Worm (Caenorhabditis elegans) whole organism, L3 larva: ENCODE results near the gene act-1.

Source experiments
- R02D3.7 ChIP-seq: fragments of 150-350 bp; optimal IDR thresholded peaks from 2 replicates; lab custom pipeline; 2014; ENCODE audit warnings: missing biosample characterization, missing genetic modification characterization
- ZK546.5 ChIP-seq: sonication (generic microtip); optimal IDR thresholded peaks from 2 replicates; lab custom pipeline; 2017; ENCODE audit warnings: missing biosample characterization, missing genetic modification characterization
- aly-2 ChIP-seq: fragments of 150-350 bp; optimal IDR thresholded peaks from 2 replicates; lab custom pipeline; 2014; ENCODE audit warnings: missing biosample characterization, missing genetic modification characterization
- ama-1 ChIP-seq: fragments of 150-350 bp; optimal IDR thresholded peaks from 2 replicates; lab custom pipeline; 2018
- ceh-16 ChIP-seq: sonication (generic microtip); optimal IDR thresholded peaks from 2 replicates; lab custom pipeline; 2017; ENCODE audit warnings: missing biosample characterization, missing genetic modification characterization
- ceh-82 ChIP-seq: fragments of 150-350 bp; optimal IDR thresholded peaks from 2 replicates; lab custom pipeline; 2014; ENCODE audit warnings: missing biosample characterization, missing genetic modification characterization
- daf-12 ChIP-seq: fragments of 150-350 bp; optimal IDR thresholded peaks from 2 replicates; lab custom pipeline; 2014; ENCODE audit warnings: missing biosample characterization, missing genetic modification reagents, missing genetic modification characterization
- egl-27 ChIP-seq: sonication (generic microtip); optimal IDR thresholded peaks from 4 replicates; lab custom pipeline; 2017; ENCODE audit warnings: missing biosample characterization, missing genetic modification reagents, missing genetic modification characterization
- egl-5 ChIP-seq: fragments of 150-350 bp; optimal IDR thresholded peaks from 2 replicates; lab custom pipeline; 2017; ENCODE audit warnings: missing biosample characterization, missing genetic modification reagents, missing genetic modification characterization, inconsistent platforms
- elt-1 ChIP-seq: fragments of 150-350 bp; optimal IDR thresholded peaks from 2 replicates; lab custom pipeline; 2014; ENCODE audit warnings: missing biosample characterization, missing genetic modification characterization
- elt-2 ChIP-seq: sonication (generic microtip); optimal IDR thresholded peaks from 2 replicates; lab custom pipeline; 2016; ENCODE audit warnings: missing genetic modification reagents, mild to moderate bottlenecking, missing genetic modification characterization, missing compliant biosample characterization
- elt-3 ChIP-seq, 3 experiments: fragments of 150-350 bp in 1 of 3; sonication (generic microtip) in 2 of 3; optimal IDR thresholded peaks; 2 replicates in 2 of 3; 4 replicates in 1 of 3; lab custom pipeline; 2014 to 2017; ENCODE audit warnings: missing biosample characterization in 3 of 3, missing genetic modification characterization in 3 of 3
- eor-1 ChIP-seq, 2 experiments: fragments of 150-350 bp; optimal IDR thresholded peaks; 2 replicates each; lab custom pipeline; 2014 to 2018; ENCODE audit warnings: missing biosample characterization in 2 of 2, missing genetic modification characterization in 2 of 2
- fkh-10 ChIP-seq: sonication (generic microtip); optimal IDR thresholded peaks from 2 replicates; lab custom pipeline; 2017; ENCODE audit warnings: missing biosample characterization, missing genetic modification reagents, missing genetic modification characterization
- fkh-2 ChIP-seq: fragments of 150-350 bp; optimal IDR thresholded peaks from 2 replicates; lab custom pipeline; 2014; ENCODE audit warnings: missing biosample characterization, missing genetic modification reagents, missing genetic modification characterization
- fos-1 ChIP-seq: fragments of 150-350 bp; optimal IDR thresholded peaks from 2 replicates; lab custom pipeline; 2014; ENCODE audit warnings: missing biosample characterization, missing genetic modification characterization
- hmg-11 ChIP-seq: sonication (generic microtip); optimal IDR thresholded peaks from 2 replicates; lab custom pipeline; 2016; ENCODE audit warnings: missing genetic modification characterization, missing compliant biosample characterization
- lin-15B ChIP-seq: fragments of 150-350 bp; optimal IDR thresholded peaks from 2 replicates; lab custom pipeline; 2014; ENCODE audit warnings: missing biosample characterization, missing genetic modification characterization
- lin-39 ChIP-seq: fragments of 150-350 bp; optimal IDR thresholded peaks from 2 replicates; lab custom pipeline; 2018; ENCODE audit warnings: missing biosample characterization, missing genetic modification reagents, missing genetic modification characterization
- mdl-1 ChIP-seq: fragments of 150-350 bp; optimal IDR thresholded peaks from 2 replicates; lab custom pipeline; 2014; ENCODE audit warnings: missing biosample characterization, missing genetic modification characterization
- mml-1 ChIP-seq: fragments of 150-350 bp; sonication (generic microtip); optimal IDR thresholded peaks from 3 replicates; lab custom pipeline; 2014; ENCODE audit warnings: missing biosample characterization, missing genetic modification characterization
- nfya-1 ChIP-seq: sonication (generic microtip); optimal IDR thresholded peaks from 2 replicates; lab custom pipeline; 2017; ENCODE audit warnings: missing genetic modification characterization, mild to moderate bottlenecking, missing compliant biosample characterization, antibody characterized with exemption, moderate library complexity; ENCODE audit not compliant: insufficient read depth
- nhr-11 ChIP-seq: fragments of 150-350 bp; optimal IDR thresholded peaks from 2 replicates; lab custom pipeline; 2014; ENCODE audit warnings: missing biosample characterization, missing genetic modification characterization
- nhr-12 ChIP-seq: fragments of 150-350 bp; optimal IDR thresholded peaks from 2 replicates; lab custom pipeline; 2014; ENCODE audit warnings: missing biosample characterization, missing genetic modification characterization
- nhr-23 ChIP-seq: fragments of 150-350 bp; optimal IDR thresholded peaks from 2 replicates; lab custom pipeline; 2014; ENCODE audit warnings: missing biosample characterization, missing genetic modification reagents, missing genetic modification characterization
- nhr-25 ChIP-seq: sonication (generic microtip); optimal IDR thresholded peaks from 2 replicates; lab custom pipeline; 2017; ENCODE audit warnings: missing biosample characterization, missing genetic modification characterization
- nhr-28 ChIP-seq: fragments of 150-350 bp; optimal IDR thresholded peaks from 2 replicates; lab custom pipeline; 2014; ENCODE audit warnings: missing biosample characterization, missing genetic modification characterization
- nhr-43 ChIP-seq: sonication (generic microtip); optimal IDR thresholded peaks from 2 replicates; lab custom pipeline; 2016; ENCODE audit warnings: mild to moderate bottlenecking, missing genetic modification characterization, missing compliant biosample characterization; ENCODE audit not compliant: poor library complexity, severe bottlenecking
- nhr-67 ChIP-seq: fragments of 150-350 bp; optimal IDR thresholded peaks from 2 replicates; lab custom pipeline; 2014; ENCODE audit warnings: missing biosample characterization, missing genetic modification characterization
- nhr-76 ChIP-seq: fragments of 150-350 bp; sonication (generic microtip); optimal IDR thresholded peaks from 5 replicates; lab custom pipeline; 2014; ENCODE audit warnings: missing biosample characterization, missing genetic modification characterization
- pqm-1 ChIP-seq: fragments of 150-350 bp; optimal IDR thresholded peaks from 2 replicates; lab custom pipeline; 2017; ENCODE audit warnings: missing biosample characterization, missing genetic modification characterization, inconsistent platforms
- snpc-4 ChIP-seq: fragments of 150-350 bp; optimal IDR thresholded peaks from 2 replicates; lab custom pipeline; 2014; ENCODE audit warnings: missing biosample characterization, missing genetic modification characterization
- tbx-2 ChIP-seq: sonication (generic microtip); optimal IDR thresholded peaks from 2 replicates; lab custom pipeline; 2016; ENCODE audit warnings: mild to moderate bottlenecking, missing genetic modification characterization, missing compliant biosample characterization
- unc-39 ChIP-seq: sonication (generic microtip); optimal IDR thresholded peaks from 4 replicates; lab custom pipeline; 2017; ENCODE audit warnings: missing biosample characterization, missing genetic modification characterization
- zag-1 ChIP-seq: fragments of 150-350 bp; optimal IDR thresholded peaks from 2 replicates; lab custom pipeline; 2014; ENCODE audit warnings: missing biosample characterization, missing genetic modification characterization
- ztf-4 ChIP-seq: fragments of 150-350 bp; optimal IDR thresholded peaks from 2 replicates; lab custom pipeline; 2014; ENCODE audit warnings: missing biosample characterization, missing genetic modification characterization

Gene act-1

ce11 chrV:11082964-11083363, 2.1 kb downstream of the act-1 start:
- TF ChIP-seq ZK546.5 (no peak), ama-1 (lab: Kevin White, UChicago) (no peak), nhr-43 (tag; lab: Kevin White, UChicago) (no peak), elt-3 (tag; optimal IDR thresholded peaks at IDR 0.05; lab: Kevin White, UChicago) (no peak), aly-2 (no peak), R02D3.7 (tag; lab: Kevin White, UChicago) (no peak)
- TF ChIP-seq, all 47 proteins: peak for 0

ce11 chrV:11083691-11084090, 2.8 kb downstream of the act-1 start:
- TF ChIP-seq ceh-82 = no peak
- TF ChIP-seq lin-15B (tag; lab: Kevin White, UChicago) = no peak
- no peak for TF ChIP-seq daf-12 (tag; lab: Kevin White, UChicago)
- TF ChIP-seq hmg-11 (tag; lab: Kevin White, UChicago) = peak; percentile 21
- TF ChIP-seq nhr-23 (tag; lab: Kevin White, UChicago) = no peak
- peak; percentile 57 for TF ChIP-seq mdl-1
- no peak for TF ChIP-seq nhr-25 (tag; lab: Kevin White, UChicago)
- TF ChIP-seq tbx-2 (tag; lab: Kevin White, UChicago) = no peak
- TF ChIP-seq nhr-11 = no peak
- peak; percentile 73 for TF ChIP-seq nfya-1 (tag; lab: Kevin White, UChicago)
- no peak for TF ChIP-seq ztf-4 (tag; lab: Kevin White, UChicago)
- no peak for TF ChIP-seq nhr-76 (tag; lab: Kevin White, UChicago)
- TF ChIP-seq unc-39 (tag; lab: Kevin White, UChicago) = no peak
- no peak for TF ChIP-seq elt-2
- no peak for TF ChIP-seq snpc-4 (tag; lab: Kevin White, UChicago)
- TF ChIP-seq egl-5 (tag; lab: Kevin White, UChicago) = no peak
- no peak for TF ChIP-seq eor-1 (tag; optimal IDR thresholded peaks at IDR 0.05; lab: Kevin White, UChicago)
- no peak for TF ChIP-seq egl-27
- TF ChIP-seq fkh-10 (GFP tag; lab: Kevin White, UChicago) = no peak
- TF ChIP-seq ZK546.5 = no peak
- no peak for TF ChIP-seq zag-1 (tag; lab: Kevin White, UChicago)
- no peak for TF ChIP-seq mml-1 (tag; lab: Kevin White, UChicago)
- TF ChIP-seq lin-39 (tag; lab: Kevin White, UChicago) = peak; percentile 71
- TF ChIP-seq nhr-28 = no peak
- TF ChIP-seq fos-1 (tag; lab: Kevin White, UChicago) = no peak
- no peak for TF ChIP-seq nhr-67 (tag; lab: Kevin White, UChicago)
- no peak for TF ChIP-seq ceh-16 (tag; lab: Kevin White, UChicago)
- no peak for TF ChIP-seq fkh-2 (tag; lab: Kevin White, UChicago)
- TF ChIP-seq nhr-12 (tag; lab: Kevin White, UChicago) = no peak

DNA sequence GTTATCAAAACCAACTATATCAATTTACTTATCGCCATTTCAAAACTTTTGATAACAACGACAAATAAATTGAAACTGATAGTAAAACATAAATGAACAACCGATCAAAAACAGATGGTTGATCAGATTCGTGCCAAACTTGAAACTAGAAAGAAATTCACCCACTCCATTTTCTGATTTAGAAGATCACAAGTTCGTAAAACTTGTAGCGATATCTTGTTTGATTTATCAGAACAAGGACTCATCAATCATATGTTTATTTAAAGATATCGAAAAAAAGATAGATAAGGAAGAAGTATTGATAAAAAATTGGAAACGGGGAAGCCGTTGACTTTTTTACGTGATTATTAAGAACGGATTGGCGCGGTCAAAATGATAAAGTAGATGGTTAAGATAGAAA, 6.3 kb downstream of the act-1 start:
- no peak for TF ChIP-seq elt-1 (tag; lab: Kevin White, UChicago)
- peak; percentile 85 for TF ChIP-seq elt-2
- peak; percentile 35 for TF ChIP-seq pqm-1

DNA sequence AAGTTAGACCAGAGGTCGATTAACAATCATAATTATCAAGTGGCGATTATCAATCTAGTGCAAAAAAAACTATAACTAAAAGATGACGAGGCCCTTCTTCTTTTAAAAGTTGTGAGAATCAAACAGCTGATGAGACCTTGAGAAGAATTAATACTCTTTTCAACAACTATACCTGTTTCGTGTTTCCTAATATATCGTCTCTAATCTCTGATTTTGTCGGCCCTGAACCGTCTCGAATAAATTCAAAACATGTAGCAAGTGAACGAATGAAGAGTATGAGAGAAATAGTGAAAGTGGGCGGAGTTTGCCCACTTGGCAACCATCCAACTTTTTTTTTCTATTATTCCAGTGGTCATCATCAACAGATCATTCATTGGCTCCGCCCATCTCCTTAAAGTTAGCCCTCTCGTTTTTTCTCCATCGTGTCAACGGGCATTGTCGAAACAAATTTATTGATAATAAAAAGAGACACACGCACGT, 6.7 kb downstream of the act-1 start, which contains the start of gene Y42A5A.1:
Gene Y42A5A.1 (plus strand): TSS at position 430 of the 480 bp plus-strand sequence.
- TF ChIP-seq R02D3.7 (tag; lab: Kevin White, UChicago) = no peak
- peak; percentile 3 for TF ChIP-seq nhr-25 (tag; lab: Kevin White, UChicago)
- TF ChIP-seq, all 47 proteins: peak for 1
